Fruit fly (Drosophila melanogaster) whole organism, embryonic: ENCODE data around the gene CG31637.
A peak's percentile ranks its signal among the peaks of the same experiment; 100 is the strongest.

ENCODE experiments used
- Bgb ChIP-seq: fragments of 200-800 bp; sonication (Bioruptor generic); IDR thresholded peaks from 2 replicates; pipeline ENCODE4 v1.3.6; 2022; ENCODE audit warnings: missing biosample characterization, missing genetic modification characterization; ENCODE audit not compliant: partially characterized antibody
- C15 ChIP-seq: fragments of 200-800 bp; sonication (Bioruptor generic); IDR thresholded peaks from 3 replicates; pipeline ENCODE4 v1.3.6; 2022; ENCODE audit warnings: missing biosample characterization, missing genetic modification characterization
- CG12071 ChIP-seq: fragments of 200-800 bp; sonication (Bioruptor generic); optimal IDR thresholded peaks from 3 replicates; lab custom pipeline; 2018; ENCODE audit warnings: missing biosample characterization, mild to moderate bottlenecking, missing genetic modification characterization
- CG12391 ChIP-seq: fragments of 200-800 bp; sonication (Bioruptor generic); optimal IDR thresholded peaks from 3 replicates; lab custom pipeline; 2018; ENCODE audit warnings: missing biosample characterization, mild to moderate bottlenecking, missing genetic modification characterization, moderate library complexity
- CG1603 ChIP-seq: fragments of 200-800 bp; sonication (Bioruptor generic); optimal IDR thresholded peaks from 2 replicates; lab custom pipeline; 2019; ENCODE audit warnings: missing biosample characterization, mild to moderate bottlenecking, missing genetic modification characterization, moderate library complexity
- CG17912 ChIP-seq: fragments of 200-800 bp; sonication (Bioruptor generic); optimal IDR thresholded peaks from 2 replicates; lab custom pipeline; 2018; ENCODE audit warnings: missing biosample characterization, mild to moderate bottlenecking, missing genetic modification characterization
- CG1832 ChIP-seq: fragments of 200-800 bp; sonication (Bioruptor generic); optimal IDR thresholded peaks from 2 replicates; lab custom pipeline; 2017; ENCODE audit warnings: missing biosample characterization, mild to moderate bottlenecking, missing genetic modification characterization, inconsistent platforms
- CG2712 ChIP-seq: fragments of 200-800 bp; optimal IDR thresholded peaks from 3 replicates; lab custom pipeline; 2019; ENCODE audit warnings: missing biosample characterization, mild to moderate bottlenecking, missing genetic modification characterization, moderate library complexity
- CG31224 ChIP-seq: fragments of 200-800 bp; sonication (Bioruptor generic); IDR thresholded peaks from 2 replicates; pipeline ENCODE4 v1.3.6; 2022; ENCODE audit warnings: missing biosample characterization, missing genetic modification characterization
- CG3163 ChIP-seq: fragments of 200-800 bp; sonication (Bioruptor generic); optimal IDR thresholded peaks from 3 replicates; lab custom pipeline; 2016; ENCODE audit warnings: missing biosample characterization, missing genetic modification characterization
- CG33213 ChIP-seq: fragments of 200-800 bp; sonication (Bioruptor generic); optimal IDR thresholded peaks from 3 replicates; lab custom pipeline; 2016; ENCODE audit warnings: missing biosample characterization, missing genetic modification characterization
- CG42726 ChIP-seq: fragments of 200-800 bp; sonication (Bioruptor generic); IDR thresholded peaks from 2 replicates; pipeline ENCODE4 v1.3.6; 2022; ENCODE audit warnings: missing biosample characterization, missing genetic modification characterization; ENCODE audit not compliant: partially characterized antibody
- CG6765 ChIP-seq: fragments of 200-800 bp; sonication (Bioruptor generic); optimal IDR thresholded peaks from 3 replicates; lab custom pipeline; 2017; ENCODE audit warnings: missing biosample characterization, mild to moderate bottlenecking, missing genetic modification characterization
- CG7786 ChIP-seq: fragments of 200-800 bp; sonication (Bioruptor generic); optimal IDR thresholded peaks from 2 replicates; lab custom pipeline; 2016; ENCODE audit warnings: missing biosample characterization, missing genetic modification characterization
- CG8290 ChIP-seq, 3 experiments: fragments of 200-800 bp; sonication (Bioruptor generic); optimal IDR thresholded peaks; 2 replicates each; lab custom pipeline; 2016 to 2019; ENCODE audit warnings: missing biosample characterization in 3 of 3, missing genetic modification characterization in 3 of 3, mild to moderate bottlenecking in 2 of 3, moderate library complexity in 1 of 3
- CHES-1-like ChIP-seq: fragments of 200-800 bp; sonication (Bioruptor generic); optimal IDR thresholded peaks from 2 replicates; lab custom pipeline; 2016; ENCODE audit warnings: missing biosample characterization, missing genetic modification characterization
- Dbx ChIP-seq: fragments of 200-800 bp; sonication (Bioruptor generic); IDR thresholded peaks from 3 replicates; pipeline ENCODE4 v1.3.6; 2022; ENCODE audit warnings: missing biosample characterization, missing genetic modification characterization
- Deaf1 ChIP-seq: fragments of 200-800 bp; optimal IDR thresholded peaks from 3 replicates; lab custom pipeline; 2019; ENCODE audit warnings: missing biosample characterization, mild to moderate bottlenecking, missing genetic modification characterization, moderate library complexity
- Drgx ChIP-seq: fragments of 200-800 bp; sonication (Bioruptor generic); IDR thresholded peaks from 2 replicates; pipeline ENCODE4 v1.3.6; 2022; ENCODE audit warnings: missing biosample characterization, missing genetic modification characterization
- E2f1 ChIP-seq: fragments of 200-800 bp; sonication (Bioruptor generic); IDR thresholded peaks from 2 replicates; pipeline ENCODE4 v1.3.6; 2022; ENCODE audit warnings: missing biosample characterization, missing genetic modification characterization
- E2f2 ChIP-seq: fragments of 200-800 bp; sonication (Bioruptor generic); IDR thresholded peaks from 2 replicates; pipeline ENCODE4 v1.3.6; 2022; ENCODE audit warnings: missing biosample characterization, missing genetic modification characterization
- Fer1 ChIP-seq: fragments of 200-800 bp; sonication (Bioruptor generic); optimal IDR thresholded peaks from 2 replicates; lab custom pipeline; 2017; ENCODE audit warnings: missing biosample characterization, mild to moderate bottlenecking, missing genetic modification characterization
- H15 ChIP-seq: fragments of 200-800 bp; sonication (Bioruptor generic); IDR thresholded peaks from 3 replicates; pipeline ENCODE4 v1.3.6; 2022; ENCODE audit warnings: missing biosample characterization, missing genetic modification characterization
- Jarid2 ChIP-seq: fragments of 200-800 bp; sonication (Bioruptor generic); optimal IDR thresholded peaks from 3 replicates; lab custom pipeline; 2017; ENCODE audit warnings: mild to moderate bottlenecking, missing biosample characterization, missing genetic modification reagents, missing genetic modification characterization
- Mad ChIP-seq: fragments of 200-800 bp; sonication (Bioruptor generic); optimal IDR thresholded peaks from 2 replicates; lab custom pipeline; 2016; ENCODE audit warnings: missing biosample characterization, missing genetic modification characterization
- NC2α ChIP-seq: fragments of 200-800 bp; sonication (Bioruptor generic); optimal IDR thresholded peaks from 2 replicates; lab custom pipeline; 2016; ENCODE audit warnings: missing biosample characterization, missing genetic modification characterization
- Neu2 ChIP-seq: fragments of 200-800 bp; sonication (Bioruptor generic); optimal IDR thresholded peaks from 3 replicates; lab custom pipeline; 2016; ENCODE audit warnings: missing biosample characterization, missing genetic modification characterization, borderline replicate concordance
- Ptx1 ChIP-seq: fragments of 200-800 bp; sonication (Bioruptor generic); IDR thresholded peaks from 2 replicates; pipeline ENCODE4 v1.3.6; 2022; ENCODE audit warnings: missing biosample characterization, missing genetic modification characterization
- bbx ChIP-seq: fragments of 200-800 bp; sonication (Bioruptor generic); IDR thresholded peaks from 2 replicates; pipeline ENCODE4 v1.3.6; 2022; ENCODE audit warnings: missing biosample characterization, missing genetic modification characterization; ENCODE audit not compliant: partially characterized antibody
- cas ChIP-seq: fragments of 200-800 bp; sonication (Bioruptor generic); IDR thresholded peaks from 2 replicates; pipeline ENCODE4 v1.3.6; 2022; ENCODE audit warnings: missing biosample characterization, missing genetic modification characterization
- chm ChIP-seq: fragments of 200-800 bp; sonication (Bioruptor generic); IDR thresholded peaks from 2 replicates; pipeline ENCODE4 v1.3.6; 2022; ENCODE audit warnings: missing biosample characterization, missing genetic modification characterization
- dati ChIP-seq: fragments of 200-800 bp; sonication (Bioruptor generic); IDR thresholded peaks from 2 replicates; pipeline ENCODE4 v1.3.6; 2022; ENCODE audit warnings: missing biosample characterization, missing genetic modification characterization
- dmrt99B ChIP-seq: fragments of 200-800 bp; sonication (Bioruptor generic); optimal IDR thresholded peaks from 2 replicates; lab custom pipeline; 2018; ENCODE audit warnings: missing biosample characterization, mild to moderate bottlenecking, missing genetic modification characterization, moderate library complexity
- ftz-f1 ChIP-seq: fragments of 200-800 bp; sonication (Bioruptor generic); optimal IDR thresholded peaks from 2 replicates; lab custom pipeline; 2016; ENCODE audit warnings: missing biosample characterization, missing genetic modification characterization
- grau ChIP-seq: fragments of 200-800 bp; optimal IDR thresholded peaks from 3 replicates; lab custom pipeline; 2019; ENCODE audit warnings: missing biosample characterization, mild to moderate bottlenecking, missing genetic modification characterization, moderate library complexity
- grn ChIP-seq: fragments of 200-800 bp; sonication (Bioruptor generic); optimal IDR thresholded peaks from 3 replicates; lab custom pipeline; 2017; ENCODE audit warnings: missing biosample characterization, missing genetic modification characterization
- gro ChIP-seq: fragments of 200-800 bp; sonication (Bioruptor generic); optimal IDR thresholded peaks from 2 replicates; lab custom pipeline; 2016; ENCODE audit warnings: missing biosample characterization, missing genetic modification characterization
- hbn ChIP-seq: fragments of 200-800 bp; sonication (Bioruptor generic); IDR thresholded peaks from 2 replicates; pipeline ENCODE4 v1.3.6; 2022; ENCODE audit warnings: missing biosample characterization, missing genetic modification characterization; ENCODE audit not compliant: partially characterized antibody
- mirr ChIP-seq: fragments of 200-800 bp; sonication (Bioruptor generic); optimal IDR thresholded peaks from 3 replicates; lab custom pipeline; 2018; ENCODE audit warnings: missing biosample characterization, mild to moderate bottlenecking, missing genetic modification characterization
- mld ChIP-seq: fragments of 200-800 bp; sonication (Bioruptor generic); IDR thresholded peaks from 3 replicates; pipeline ENCODE4 v1.3.6; 2022; ENCODE audit warnings: missing biosample characterization, missing genetic modification characterization; ENCODE audit not compliant: partially characterized antibody
- nom ChIP-seq: fragments of 200-800 bp; sonication (Bioruptor generic); optimal IDR thresholded peaks from 2 replicates; lab custom pipeline; 2017; ENCODE audit warnings: missing biosample characterization, missing genetic modification characterization, mild to moderate bottlenecking, moderate library complexity, missing genetic modification reagents
- p53 ChIP-seq: fragments of 200-800 bp; sonication (Bioruptor generic); optimal IDR thresholded peaks from 2 replicates; lab custom pipeline; 2016; ENCODE audit warnings: missing biosample characterization, missing genetic modification characterization
- run ChIP-seq: fragments of 200-800 bp; sonication (Bioruptor generic); optimal IDR thresholded peaks from 3 replicates; lab custom pipeline; 2018; ENCODE audit warnings: missing biosample characterization, mild to moderate bottlenecking, missing genetic modification characterization
- sens ChIP-seq: fragments of 200-800 bp; sonication (Bioruptor generic); peaks from one replicate; lab custom pipeline; 2016; ENCODE audit warnings: missing biosample characterization, missing genetic modification characterization
- sob ChIP-seq: fragments of 200-800 bp; sonication (Bioruptor generic); IDR thresholded peaks from 2 replicates; pipeline ENCODE4 v1.3.6; 2022; ENCODE audit warnings: missing biosample characterization, missing genetic modification characterization
- tin ChIP-seq: fragments of 200-800 bp; sonication (Bioruptor generic); optimal IDR thresholded peaks from 3 replicates; lab custom pipeline; 2016; ENCODE audit warnings: missing biosample characterization, missing genetic modification characterization
- trh ChIP-seq: fragments of 200-800 bp; sonication (Bioruptor generic); optimal IDR thresholded peaks from 2 replicates; lab custom pipeline; 2016; ENCODE audit warnings: missing biosample characterization, missing genetic modification characterization
- ttk ChIP-seq: fragments of 200-800 bp; sonication (Bioruptor generic); IDR thresholded peaks from 2 replicates; pipeline ENCODE4 v2.1.2; 2022; ENCODE audit warnings: missing biosample characterization, missing genetic modification characterization
- vvl ChIP-seq: fragments of 200-800 bp; sonication (Bioruptor generic); IDR thresholded peaks from 2 replicates; pipeline ENCODE4 v1.3.6; 2022; ENCODE audit warnings: missing biosample characterization, missing genetic modification characterization
- wek ChIP-seq: fragments of 200-800 bp; sonication (Bioruptor generic); optimal IDR thresholded peaks from 3 replicates; lab custom pipeline; 2018; ENCODE audit warnings: missing biosample characterization, mild to moderate bottlenecking, missing genetic modification characterization, moderate library complexity
- yki ChIP-seq: fragments of >200 bp; optimal IDR thresholded peaks from 3 replicates; lab custom pipeline; 2018

The CG31637 gene

dm6 chr2L:6498448-6498847 is at the start of gene CG31637:
CG31637 (plus strand) TSS chr2L:6498647.
- TF ChIP-seq Drgx (GFP tag; lab: Robert Waterston, UW) (no peak), run (tag; lab: Kevin White, UChicago) (no peak), Ptx1 (no peak), CG31224 (GFP tag; lab: Robert Waterston, UW) (no peak), CG2712 (tag; lab: Kevin White, UChicago) (peak; percentile 37), Deaf1 (tag; lab: Kevin White, UChicago) (peak; percentile 58), trh (GFP tag; lab: Kevin White, UChicago) (no peak), mld (GFP tag; lab: Robert Waterston, UW) (no peak), Fer1 (GFP tag; lab: Kevin White, UChicago) (peak; percentile 53), CHES-1-like (GFP tag; lab: Kevin White, UChicago) (peak; percentile 12), E2f1 (GFP tag; lab: Robert Waterston, UW) (no peak), CG8290 (GFP tag; optimal IDR thresholded peaks at IDR 0.05; lab: Kevin White, UChicago) (no peak), CG8290 (tag; optimal IDR thresholded peaks at IDR 0.05; lab: Kevin White, UChicago) (peak in 1 of 2 experiments; percentile 87), gro (GFP tag; lab: Kevin White, UChicago) (peak; percentile 63), H15 (GFP tag; lab: Robert Waterston, UW) (no peak), CG6765 (GFP tag; lab: Kevin White, UChicago) (peak; percentile 23), tin (GFP tag; lab: Kevin White, UChicago) (peak; percentile 16), CG1603 (peak; percentile 84), NC2α (GFP tag; lab: Kevin White, UChicago) (no peak), C15 (GFP tag; lab: Robert Waterston, UW) (no peak), grau (tag; lab: Kevin White, UChicago) (peak; percentile 42), Mad (GFP tag; lab: Kevin White, UChicago) (peak; percentile 19), chm (GFP tag; lab: Robert Waterston, UW) (peak; percentile 81), Neu2 (peak; percentile 6), E2f2 (GFP tag; lab: Robert Waterston, UW) (peak; percentile 70), sob (GFP tag; lab: Robert Waterston, UW) (0 out of 2 replicates have a peak, but pooled peaks have one; percentile 19), p53 (GFP tag; lab: Kevin White, UChicago) (peak; percentile 21), grn (peak; percentile 57), ttk (GFP tag; lab: Robert Waterston, UW) (no peak; the same call in 1 of the 2 replicates), CG7786 (GFP tag; lab: Kevin White, UChicago) (peak; percentile 9), CG1832 (no peak), yki (lab: Kevin White, UChicago) (no peak), cas (GFP tag; lab: Robert Waterston, UW) (peak; percentile 39; the same call in 1 of the 2 replicates), CG33213 (GFP tag; lab: Kevin White, UChicago) (peak; percentile 71), sens (GFP tag; lab: Kevin White, UChicago) (peak; percentile 76), dati (GFP tag; lab: Robert Waterston, UW) (no peak), nom (GFP tag; lab: Kevin White, UChicago) (peak; percentile 54), vvl (GFP tag; lab: Robert Waterston, UW) (peak; percentile 68), Bgb (GFP tag; lab: Robert Waterston, UW) (peak; percentile 32; the same call in 1 of the 2 replicates), hbn (GFP tag; lab: Robert Waterston, UW) (no peak), ftz-f1 (GFP tag; lab: Kevin White, UChicago) (peak; percentile 9), CG12391 (tag; lab: Kevin White, UChicago) (peak; percentile 12), dmrt99B (tag; lab: Kevin White, UChicago) (no peak), bbx (GFP tag; lab: Robert Waterston, UW) (peak; percentile 33), Dbx (peak; percentile 66), wek (GFP tag; lab: Kevin White, UChicago) (peak; percentile 61), CG12071 (GFP tag; lab: Kevin White, UChicago) (peak; percentile 37), mirr (GFP tag; lab: Kevin White, UChicago) (peak; percentile 16), CG17912 (GFP tag; lab: Kevin White, UChicago) (peak; percentile 4), CG3163 (GFP tag; lab: Kevin White, UChicago) (peak; percentile 6), Jarid2 (GFP tag; lab: Kevin White, UChicago) (peak; percentile 92), CG42726 (GFP tag; lab: Robert Waterston, UW) (0 out of 2 replicates have a peak, but pooled peaks have one; percentile 2)
